Worm (Caenorhabditis elegans): ENCODE data around the gene tmem-131.

Gene tmem-131

DNA sequence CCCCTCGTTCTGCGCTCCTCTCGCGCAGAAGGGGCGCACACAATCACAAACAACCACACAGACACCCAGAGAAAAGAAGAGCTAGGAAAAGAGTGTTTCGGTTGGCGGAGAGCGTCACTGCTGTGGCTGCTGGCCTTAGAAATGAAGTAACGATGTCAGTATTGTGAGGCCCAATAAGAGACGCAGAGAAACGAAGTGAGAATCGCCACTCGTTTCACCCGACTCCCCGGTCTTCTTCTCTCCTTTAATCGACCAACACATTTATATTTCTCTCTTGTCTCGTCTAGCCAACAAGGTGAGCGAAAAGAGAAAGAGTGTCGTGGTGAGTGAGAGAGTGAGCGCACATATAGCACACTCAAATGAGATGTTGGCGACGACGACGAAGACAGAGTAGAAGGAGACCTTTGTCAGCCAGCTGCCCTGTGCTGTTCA is 16.0 kb upstream of the tmem-131 start (continued):
- TF ChIP-seq egl-27 (tag; optimal IDR thresholded peaks at IDR 0.05) = peak in 1 of 2 experiments; percentile 82
- peak; percentile 57 to 83 (median 80) for TF ChIP-seq ceh-82 (tag; optimal IDR thresholded peaks at IDR 0.05)
- peak; percentile 59 for TF ChIP-seq irx-1 (tag; optimal IDR thresholded peaks at IDR 0.05)
- TF ChIP-seq Y116A8C.19 (tag; optimal IDR thresholded peaks at IDR 0.05; ENCODE audit: borderline replicate concordance) = no peak
- TF ChIP-seq elt-2 (tag; optimal IDR thresholded peaks at IDR 0.05) = peak; percentile 44
- TF ChIP-seq zag-1 (tag; optimal IDR thresholded peaks at IDR 0.05) = peak; percentile 77
- peak in 1 of 2 experiments; percentile 81 for TF ChIP-seq ztf-11 (tag; optimal IDR thresholded peaks at IDR 0.05)
- TF ChIP-seq ceh-88 (GFP tag; IDR thresholded peaks at IDR 0.05) = peak; percentile 55; the same call in 1 of the 2 replicates
- TF ChIP-seq sox-4 (tag; optimal IDR thresholded peaks at IDR 0.05) = peak; percentile 54
- TF ChIP-seq F16B12.6 (tag; optimal IDR thresholded peaks at IDR 0.05) = peak; percentile 13

DNA sequence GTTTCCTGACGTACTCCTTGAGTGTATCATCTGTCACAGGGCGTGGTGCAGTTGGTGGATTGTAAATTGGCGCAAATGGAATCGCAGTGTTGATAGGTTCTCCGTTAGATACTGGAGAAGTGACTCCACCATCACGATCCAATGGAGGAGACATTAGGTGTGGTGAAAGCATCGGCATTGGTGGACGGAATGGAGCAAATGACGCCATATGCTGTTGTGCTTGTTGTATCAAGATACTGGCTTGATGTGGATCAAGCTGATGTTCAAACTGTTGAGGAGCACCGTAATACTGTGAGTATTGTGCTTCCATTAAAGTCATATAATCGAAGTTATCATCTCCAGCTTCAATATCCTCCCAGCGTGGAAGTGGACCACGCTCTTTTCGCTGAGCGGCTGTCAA is 14.5 kb upstream of the tmem-131 start:
- TF ChIP-seq mdl-1 (tag; optimal IDR thresholded peaks at IDR 0.05) = no peak
- no peak for TF ChIP-seq ama-1 (optimal IDR thresholded peaks at IDR 0.05)
- TF ChIP-seq C34B4.2 (tag; optimal IDR thresholded peaks at IDR 0.05) = no peak
- no peak for TF ChIP-seq lsy-2 (tag; optimal IDR thresholded peaks at IDR 0.05)
- TF ChIP-seq unc-62 (GFP tag; optimal IDR thresholded peaks at IDR 0.05) = no peak
- peak; percentile 81 for TF ChIP-seq alr-1 (tag; optimal IDR thresholded peaks at IDR 0.05; ENCODE audit: borderline replicate concordance)
- no peak for TF ChIP-seq efl-1 (optimal IDR thresholded peaks at IDR 0.05)
- TF ChIP-seq efl-1 (GFP tag; optimal IDR thresholded peaks at IDR 0.05 in 1 of 2) = peak in 1 of 2 experiments; percentile 70
- TF ChIP-seq dpl-1 (GFP tag; optimal IDR thresholded peaks at IDR 0.05) = no peak
- TF ChIP-seq nhr-47 (tag; optimal IDR thresholded peaks at IDR 0.05) = no peak
- TF ChIP-seq lin-13 (GFP tag; optimal IDR thresholded peaks at IDR 0.05) = no peak
- no peak for TF ChIP-seq zag-1 (tag; optimal IDR thresholded peaks at IDR 0.05)
- no peak for TF ChIP-seq pqm-1 (tag; optimal IDR thresholded peaks at IDR 0.05)
- no peak for TF ChIP-seq snu-23 (GFP tag; optimal IDR thresholded peaks at IDR 0.05)
- no peak for TF ChIP-seq lin-35 (GFP tag; optimal IDR thresholded peaks at IDR 0.05)
- TF ChIP-seq skn-1 (tag; optimal IDR thresholded peaks at IDR 0.05) = no peak
- TF ChIP-seq swsn-7 (tag; optimal IDR thresholded peaks at IDR 0.05) = no peak

DNA sequence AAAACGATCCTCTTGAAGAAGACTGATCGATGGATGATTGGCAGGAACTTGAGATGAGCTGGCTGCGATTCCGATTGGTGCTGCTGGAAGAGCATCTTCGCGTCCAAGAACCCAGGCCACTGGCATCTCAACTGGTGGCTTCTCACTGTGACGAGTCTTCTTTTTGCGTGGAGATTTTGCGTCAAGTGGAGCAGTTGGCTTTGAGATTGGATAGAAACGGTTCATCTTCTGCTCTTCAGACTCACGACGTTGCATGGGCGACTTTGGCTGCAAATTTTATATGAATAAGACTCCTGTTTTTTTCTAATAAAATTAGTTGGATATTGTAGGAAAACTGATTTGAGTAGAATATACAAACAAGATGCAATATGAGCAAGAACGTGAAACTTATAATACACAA is 12.8 kb upstream of the tmem-131 start:
- TF ChIP-seq dpl-1 (GFP tag; optimal IDR thresholded peaks at IDR 0.05) (no peak), nhr-20 (tag; optimal IDR thresholded peaks at IDR 0.05) (no peak), C04F5.9 (tag; optimal IDR thresholded peaks at IDR 0.05) (no peak), ztf-4 (tag; optimal IDR thresholded peaks at IDR 0.05) (no peak), elt-3 (tag; optimal IDR thresholded peaks at IDR 0.05) (no peak), C34B4.2 (tag; optimal IDR thresholded peaks at IDR 0.05) (no peak), tlp-1 (tag; optimal IDR thresholded peaks at IDR 0.05) (no peak), aly-2 (tag; optimal IDR thresholded peaks at IDR 0.05) (no peak), egl-13 (tag; optimal IDR thresholded peaks at IDR 0.05) (no peak), mef-2 (tag; optimal IDR thresholded peaks at IDR 0.05) (no peak), fkh-8 (tag; optimal IDR thresholded peaks at IDR 0.05) (no peak), C16A3.4 (tag; optimal IDR thresholded peaks at IDR 0.05) (no peak), unc-30 (tag; optimal IDR thresholded peaks at IDR 0.05) (no peak), ceh-8 (GFP tag; optimal IDR thresholded peaks at IDR 0.05) (no peak), skn-1 (tag; optimal IDR thresholded peaks at IDR 0.05) (no peak), unc-98 (GFP tag; IDR thresholded peaks at IDR 0.05) (no peak)

DNA sequence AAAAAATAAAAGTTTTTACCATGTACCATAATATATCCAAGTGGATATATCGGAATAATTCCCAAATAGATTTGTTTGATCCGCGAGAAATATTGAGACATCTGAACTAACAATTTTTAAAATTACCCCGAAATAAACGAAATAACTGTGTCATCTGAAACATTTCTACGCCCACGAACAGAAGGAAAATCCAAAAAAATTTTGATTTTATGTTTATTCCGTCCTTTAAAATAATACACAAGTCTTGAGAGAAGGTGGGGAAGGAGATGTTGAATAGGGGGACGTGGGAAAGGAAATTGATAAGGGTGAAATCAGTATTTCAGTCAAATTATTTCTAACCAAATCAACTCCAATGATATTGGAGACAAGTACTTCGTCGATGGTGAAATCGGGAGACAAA is 10.8 kb upstream of the tmem-131 start, which contains the start of gene R144.11:
Gene R144.11, minus strand, starts transcription at position 101 of the 400 bp plus-strand sequence.
- TF ChIP-seq nhr-85 (tag) (peak; percentile 31), sox-4 (tag; optimal IDR thresholded peaks at IDR 0.05) (no peak), blmp-1 (tag; optimal IDR thresholded peaks at IDR 0.05) (no peak), efl-1 (optimal IDR thresholded peaks at IDR 0.05) (no peak), efl-1 (GFP tag; optimal IDR thresholded peaks at IDR 0.05 in 1 of 2) (peak in 1 of 2 experiments; percentile 30), nhr-11 (tag; optimal IDR thresholded peaks at IDR 0.05) (no peak), aly-2 (tag; optimal IDR thresholded peaks at IDR 0.05) (peak; percentile 79)
